Worm (Caenorhabditis elegans) whole organism, L1 larva: ENCODE results near the gene srh-105.
"Not testable (repeated sequence)": the region's sequence is repeated elsewhere in the genome, so short reads cannot be mapped to it uniquely, and the experiment has no call there.

ENCODE experiments used
- aha-1 ChIP-seq: fragments of 150-350 bp; optimal IDR thresholded peaks from 2 replicates; lab custom pipeline; 2014; ENCODE audit warnings: missing biosample characterization, missing genetic modification characterization
- alr-1 ChIP-seq: fragments of 200-800 bp; sonication (Bioruptor generic); optimal IDR thresholded peaks from 2 replicates; lab custom pipeline; 2018; ENCODE audit warnings: borderline replicate concordance, mild to moderate bottlenecking, missing genetic modification characterization, missing compliant biosample characterization
- ama-1 ChIP-seq: fragments of 150-350 bp; optimal IDR thresholded peaks from 2 replicates; lab custom pipeline; 2014
- blmp-1 ChIP-seq: fragments of 150-350 bp; optimal IDR thresholded peaks from 2 replicates; lab custom pipeline; 2014; ENCODE audit warnings: missing biosample characterization, missing genetic modification characterization
- ceh-63 ChIP-seq: fragments of 200-800 bp; sonication (Bioruptor generic); optimal IDR thresholded peaks from 2 replicates; lab custom pipeline; 2018; ENCODE audit warnings: mild to moderate bottlenecking, missing genetic modification characterization, missing compliant biosample characterization
- ceh-88 ChIP-seq: fragments of 200-800 bp; sonication (Bioruptor generic); IDR thresholded peaks from 2 replicates; pipeline ENCODE4 v1.3.6; 2022; ENCODE audit warnings: missing genetic modification characterization, missing compliant biosample characterization
- ceh-90 ChIP-seq: sonication (generic microtip); optimal IDR thresholded peaks from 2 replicates; lab custom pipeline; 2016; ENCODE audit warnings: missing genetic modification characterization, missing compliant biosample characterization
- ces-1 ChIP-seq: fragments of 150-350 bp; optimal IDR thresholded peaks from 2 replicates; lab custom pipeline; 2014; ENCODE audit warnings: missing biosample characterization, missing genetic modification reagents, missing genetic modification characterization
- efl-1 ChIP-seq, 4 experiments: fragments of 150-350 bp; optimal IDR thresholded peaks in 3 of 4; peaks in 1 of 4; 1 replicate in 1 of 4; 2 replicates in 3 of 4; lab custom pipeline; 2014; ENCODE audit warnings: missing biosample characterization in 2 of 4, missing genetic modification characterization in 2 of 4, missing genetic modification reagents in 2 of 4
- elt-3 ChIP-seq, 6 experiments: fragments of 150-350 bp in 1 of 6; sonication (generic microtip); optimal IDR thresholded peaks; 2 replicates each; lab custom pipeline; 2017 to 2018; ENCODE audit warnings: missing biosample characterization in 6 of 6, missing genetic modification characterization in 6 of 6, inconsistent platforms in 1 of 6
- fkh-8 ChIP-seq: sonication (generic microtip); optimal IDR thresholded peaks from 2 replicates; lab custom pipeline; 2016; ENCODE audit warnings: mild to moderate bottlenecking, missing genetic modification characterization, missing compliant biosample characterization
- fos-1 ChIP-seq: fragments of 150-350 bp; optimal IDR thresholded peaks from 2 replicates; lab custom pipeline; 2014; ENCODE audit warnings: missing biosample characterization, missing genetic modification characterization
- hlh-17 ChIP-seq: fragments of 200-800 bp; sonication (Bioruptor generic); optimal IDR thresholded peaks from 2 replicates; lab custom pipeline; 2018; ENCODE audit warnings: missing genetic modification characterization, mild to moderate bottlenecking, missing compliant biosample characterization, moderate library complexity, borderline replicate concordance
- jun-1 ChIP-seq: fragments of 150-350 bp; optimal IDR thresholded peaks from 2 replicates; lab custom pipeline; 2014; ENCODE audit warnings: missing biosample characterization, missing genetic modification reagents, missing genetic modification characterization
- lin-14 ChIP-seq: fragments of 200-800 bp; sonication (Bioruptor generic); optimal IDR thresholded peaks from 2 replicates; lab custom pipeline; 2018; ENCODE audit warnings: mild to moderate bottlenecking, missing genetic modification characterization, moderate library complexity, missing compliant biosample characterization
- lin-15B ChIP-seq: fragments of 150-350 bp; sonication (generic microtip); optimal IDR thresholded peaks from 3 replicates; lab custom pipeline; 2014; ENCODE audit warnings: missing biosample characterization, missing genetic modification characterization
- mdl-1 ChIP-seq, 2 experiments: fragments of 150-350 bp; optimal IDR thresholded peaks; 2 replicates each; lab custom pipeline; 2014 to 2017; ENCODE audit warnings: missing biosample characterization in 2 of 2, missing genetic modification characterization in 2 of 2, inconsistent platforms in 1 of 2
- mef-2 ChIP-seq: fragments of 150-350 bp; optimal IDR thresholded peaks from 2 replicates; lab custom pipeline; 2014; ENCODE audit warnings: missing biosample characterization, missing genetic modification characterization
- mep-1 ChIP-seq: fragments of 150-350 bp; optimal IDR thresholded peaks from 2 replicates; lab custom pipeline; 2014; ENCODE audit warnings: missing biosample characterization, missing genetic modification characterization
- nhr-19 ChIP-seq: fragments of 200-800 bp; sonication (Bioruptor generic); conservative IDR thresholded peaks from 2 replicates; pipeline ENCODE4 v1.3.6; 2022; ENCODE audit warnings: missing genetic modification characterization, missing compliant biosample characterization
- nhr-20 ChIP-seq: sonication (generic microtip); optimal IDR thresholded peaks from 2 replicates; lab custom pipeline; 2016; ENCODE audit warnings: mild to moderate bottlenecking, missing genetic modification characterization, missing compliant biosample characterization
- nhr-237 ChIP-seq: fragments of 150-350 bp; optimal IDR thresholded peaks from 2 replicates; lab custom pipeline; 2014; ENCODE audit warnings: missing biosample characterization, missing genetic modification characterization
- nhr-84 ChIP-seq: sonication (generic microtip); optimal IDR thresholded peaks from 2 replicates; lab custom pipeline; 2017; ENCODE audit warnings: missing biosample characterization, missing genetic modification characterization
- nhr-85 ChIP-seq: sonication (generic microtip); peaks from one replicate; lab custom pipeline; 2016; ENCODE audit warnings: missing genetic modification characterization, inconsistent platforms, missing compliant biosample characterization
- pag-3 ChIP-seq: sonication (generic microtip); optimal IDR thresholded peaks from 2 replicates; lab custom pipeline; 2017; ENCODE audit warnings: missing genetic modification characterization, mild to moderate bottlenecking, missing compliant biosample characterization, antibody characterized with exemption, borderline replicate concordance; ENCODE audit not compliant: insufficient read depth
- pax-3 ChIP-seq: fragments of 200-800 bp; sonication (Bioruptor generic); optimal IDR thresholded peaks from 2 replicates; lab custom pipeline; 2018; ENCODE audit warnings: mild to moderate bottlenecking, missing genetic modification characterization, moderate library complexity, missing compliant biosample characterization
- rnt-1 ChIP-seq: sonication (generic microtip); optimal IDR thresholded peaks from 2 replicates; lab custom pipeline; 2016; ENCODE audit warnings: mild to moderate bottlenecking, missing genetic modification characterization, moderate library complexity, missing compliant biosample characterization
- snu-23 ChIP-seq: sonication (generic microtip); optimal IDR thresholded peaks from 2 replicates; lab custom pipeline; 2016; ENCODE audit warnings: missing genetic modification characterization, missing compliant biosample characterization
- swsn-7 ChIP-seq: sonication (generic microtip); optimal IDR thresholded peaks from 2 replicates; lab custom pipeline; 2016; ENCODE audit warnings: missing genetic modification characterization, missing compliant biosample characterization
- tlp-1 ChIP-seq: fragments of 150-350 bp; optimal IDR thresholded peaks from 2 replicates; lab custom pipeline; 2014; ENCODE audit warnings: missing biosample characterization, missing genetic modification characterization
- unc-62 ChIP-seq: fragments of 150-350 bp; optimal IDR thresholded peaks from 2 replicates; lab custom pipeline; 2014; ENCODE audit warnings: missing biosample characterization, missing genetic modification reagents, missing genetic modification characterization
- ztf-4 ChIP-seq: fragments of 150-350 bp; optimal IDR thresholded peaks from 2 replicates; lab custom pipeline; 2014; ENCODE audit warnings: missing biosample characterization, missing genetic modification characterization

srh-105 gene

DNA sequence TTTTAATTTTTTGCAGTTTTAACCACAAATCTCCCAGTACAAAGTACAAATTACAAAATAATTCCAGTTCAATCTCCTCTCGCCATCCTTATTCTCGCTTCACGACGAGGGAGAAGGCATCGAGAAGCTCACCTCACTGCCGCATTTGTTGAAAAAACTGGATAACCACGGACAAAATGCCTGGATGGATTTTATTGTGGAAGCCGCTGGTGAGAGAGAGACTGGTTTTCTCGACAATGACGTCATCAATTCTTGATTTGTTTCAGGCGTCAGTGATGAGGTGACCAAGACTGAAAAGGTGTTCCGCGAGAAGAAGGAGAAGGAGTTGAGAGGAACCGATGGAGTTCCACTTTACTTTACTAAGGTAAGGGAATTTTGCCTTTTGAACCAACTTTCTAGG, 40.4 kb upstream of the srh-105 start:
- no peak for TF ChIP-seq ztf-4 (tag; lab: Kevin White, UChicago)
- no peak for TF ChIP-seq jun-1
- TF ChIP-seq ceh-63 (GFP tag; lab: Kevin White, UChicago), result no peak
- TF ChIP-seq efl-1 (optimal IDR thresholded peaks at IDR 0.05; lab: Kevin White, UChicago), result no peak
- peak in 1 of 2 experiments; percentile 77 for TF ChIP-seq efl-1 (GFP tag; optimal IDR thresholded peaks at IDR 0.05 in 1 of 2; lab: Kevin White, UChicago)
- TF ChIP-seq aha-1 (tag; lab: Kevin White, UChicago), result no peak
- no peak for TF ChIP-seq pax-3

DNA sequence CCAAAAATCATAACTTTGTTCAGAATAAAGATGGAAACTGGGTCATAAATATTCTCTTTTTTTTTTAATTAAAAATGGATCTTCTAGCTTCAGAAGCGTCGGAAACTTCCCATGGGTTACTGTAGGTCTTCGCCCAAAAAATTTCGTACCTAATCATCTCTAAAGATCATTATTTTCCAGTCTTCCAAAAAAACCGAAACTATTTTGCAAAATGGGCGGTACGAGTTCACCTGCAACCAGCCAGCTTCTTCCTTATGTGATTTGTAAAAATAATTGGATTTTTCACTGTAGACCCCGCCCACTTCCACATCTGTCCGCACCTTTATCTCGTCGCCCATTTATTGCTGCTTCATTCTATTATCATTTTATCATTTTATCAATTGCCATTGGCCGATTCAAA, 37.3 kb upstream of the srh-105 start, which contains the start of gene mlt-10:
TSS of gene mlt-10 (plus strand) at position 301 of the 400 bp plus-strand sequence.
- TF ChIP-seq mef-2 (no peak), snu-23 (no peak), nhr-85 (tag; lab: Kevin White, UChicago) (no peak), ama-1 (lab: Kevin White, UChicago) (no peak)

ce11 chrII:542416-542815, 33.3 kb upstream of the srh-105 start:
- TF ChIP-seq unc-62 (GFP tag; lab: Kevin White, UChicago) (no peak), nhr-84 (tag; lab: Kevin White, UChicago) (no peak), mep-1 (tag; lab: Kevin White, UChicago) (no peak), nhr-85 (tag; lab: Kevin White, UChicago) (no peak), blmp-1 (tag; lab: Kevin White, UChicago) (peak; percentile 87), tlp-1 (no peak), lin-14 (no peak), alr-1 (tag; lab: Kevin White, UChicago) (no peak), nhr-20 (tag; lab: Kevin White, UChicago) (no peak), nhr-19 (no peak), elt-3 (tag; optimal IDR thresholded peaks at IDR 0.05; lab: Kevin White, UChicago) (peak in 1 of 6 experiments; percentile 76), fos-1 (tag; lab: Kevin White, UChicago) (no peak)

DNA sequence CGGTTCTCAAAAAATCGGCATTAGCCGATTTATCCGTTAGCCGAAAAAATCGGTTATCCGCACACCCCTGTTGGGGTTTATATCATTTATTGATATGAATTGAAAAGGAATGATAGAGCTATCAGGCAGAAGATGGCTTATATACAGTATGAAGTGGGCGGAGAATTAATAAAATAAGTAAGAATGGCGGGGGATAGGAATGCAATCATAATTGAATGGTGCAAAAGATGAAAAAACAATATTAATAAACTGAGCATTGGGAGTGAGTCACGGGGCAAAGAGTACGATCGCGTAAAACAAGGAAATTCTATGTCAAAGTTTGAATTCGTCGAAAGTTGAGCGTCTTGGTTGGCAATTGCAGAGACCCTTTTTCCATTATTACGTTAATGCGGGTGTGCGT, 27.6 kb upstream of the srh-105 start, which contains the start of gene T27A1.2:
TSS of gene T27A1.2 (minus strand) at position 101 of the 400 bp plus-strand sequence.
- TF ChIP-seq fkh-8 (tag; lab: Kevin White, UChicago) (no peak), lin-15B (tag; lab: Kevin White, UChicago) (no peak), mep-1 (tag; lab: Kevin White, UChicago) (no peak), mdl-1 (tag; optimal IDR thresholded peaks at IDR 0.05; lab: Kevin White, UChicago) (no peak), swsn-7 (tag; lab: Kevin White, UChicago) (no peak), ceh-90 (tag; lab: Kevin White, UChicago) (no peak), ceh-88 (no peak), lin-14 (no peak)

ce11 chrII:535226-535625, 26.1 kb upstream of the srh-105 start, which contains the start of gene T27A1.3:
Gene T27A1.3, plus strand, starts transcription at chrII:535526.
- TF ChIP-seq nhr-237 (tag; lab: Kevin White, UChicago); hlh-17 (GFP tag; lab: Kevin White, UChicago); fos-1 (tag; lab: Kevin White, UChicago): not testable (repeated sequence)

ce11 chrII:526375-526774, 17.2 kb upstream of the srh-105 start, which contains the start of gene lgc-34:
Gene lgc-34, plus strand, starts transcription at chrII:526574.
- TF ChIP-seq pag-3 (tag; lab: Kevin White, UChicago) (peak; percentile 99), rnt-1 (tag; lab: Kevin White, UChicago) (peak; percentile 36), ces-1 (GFP tag; lab: Kevin White, UChicago) (no peak), alr-1 (tag; lab: Kevin White, UChicago) (no peak)
